Fruit fly (Drosophila melanogaster) whole organism, embryonic: Measurements from ENCODE around the gene CG17571.

Experiments used
- Adf1 ChIP-seq: fragments of 200-800 bp; sonication (Bioruptor generic); IDR thresholded peaks from 2 replicates; pipeline ENCODE4 v1.3.6; 2022; ENCODE audit warnings: missing biosample characterization, missing genetic modification characterization
- Atf-2 ChIP-seq: fragments of 200-800 bp; sonication (Bioruptor generic); optimal IDR thresholded peaks from 2 replicates; lab custom pipeline; 2016; ENCODE audit warnings: missing biosample characterization, missing genetic modification characterization
- Atf6 ChIP-seq: fragments of 200-800 bp; sonication (Bioruptor generic); IDR thresholded peaks from 2 replicates; pipeline ENCODE4 v1.3.6; 2022; ENCODE audit warnings: missing biosample characterization, missing genetic modification characterization
- Blimp-1 ChIP-seq: fragments of 200-800 bp; sonication (Bioruptor generic); optimal IDR thresholded peaks from 3 replicates; lab custom pipeline; 2018; ENCODE audit warnings: missing biosample characterization, missing genetic modification characterization, mild to moderate bottlenecking, moderate library complexity, missing genetic modification reagents
- CG10267 ChIP-seq: fragments of 200-800 bp; sonication (Bioruptor generic); optimal IDR thresholded peaks from 2 replicates; lab custom pipeline; 2018; ENCODE audit warnings: missing biosample characterization, mild to moderate bottlenecking, missing genetic modification characterization, moderate library complexity
- CG11696 ChIP-seq: fragments of 200-800 bp; sonication (Bioruptor generic); IDR thresholded peaks from 2 replicates; pipeline ENCODE4 v1.3.6; 2022; ENCODE audit warnings: missing biosample characterization, missing genetic modification characterization
- CG12769 ChIP-seq: fragments of 200-800 bp; sonication (Bioruptor generic); optimal IDR thresholded peaks from 2 replicates; lab custom pipeline; 2019; ENCODE audit warnings: missing biosample characterization, mild to moderate bottlenecking, missing genetic modification characterization, moderate library complexity
- CG14860 ChIP-seq: fragments of 200-800 bp; sonication (Bioruptor generic); IDR thresholded peaks from 3 replicates; pipeline ENCODE4 v1.3.6; 2022; ENCODE audit warnings: missing biosample characterization, missing genetic modification characterization; ENCODE audit not compliant: partially characterized antibody
- CG14965 ChIP-seq: fragments of 200-800 bp; sonication (Bioruptor generic); optimal IDR thresholded peaks from 2 replicates; lab custom pipeline; 2016; ENCODE audit warnings: missing biosample characterization, missing genetic modification characterization, borderline replicate concordance
- CG15269 ChIP-seq: fragments of 200-800 bp; sonication (Bioruptor generic); optimal IDR thresholded peaks from 2 replicates; lab custom pipeline; 2018; ENCODE audit warnings: missing biosample characterization, mild to moderate bottlenecking, missing genetic modification characterization, moderate library complexity
- CG15696 ChIP-seq: fragments of 200-800 bp; sonication (Bioruptor generic); optimal IDR thresholded peaks from 2 replicates; lab custom pipeline; 2019; ENCODE audit warnings: missing biosample characterization, mild to moderate bottlenecking, missing genetic modification characterization, moderate library complexity
- CG1647 ChIP-seq: fragments of 200-800 bp; sonication (Bioruptor generic); optimal IDR thresholded peaks from 3 replicates; lab custom pipeline; 2016; ENCODE audit warnings: missing biosample characterization, missing genetic modification characterization
- CG16779 ChIP-seq: fragments of 200-800 bp; sonication (Bioruptor generic); IDR thresholded peaks from 2 replicates; pipeline ENCODE4 v1.3.6; 2022; ENCODE audit warnings: missing biosample characterization, missing genetic modification characterization
- CG16815 ChIP-seq: fragments of 200-800 bp; sonication (Bioruptor generic); optimal IDR thresholded peaks from 3 replicates; lab custom pipeline; 2017; ENCODE audit warnings: missing biosample characterization, mild to moderate bottlenecking, missing genetic modification characterization
- CG18619 ChIP-seq: fragments of 200-800 bp; sonication (Bioruptor generic); optimal IDR thresholded peaks from 3 replicates; lab custom pipeline; 2017; ENCODE audit warnings: missing biosample characterization, mild to moderate bottlenecking, missing genetic modification characterization
- CG18764 ChIP-seq: fragments of 200-800 bp; sonication (Bioruptor generic); optimal IDR thresholded peaks from 3 replicates; lab custom pipeline; 2016; ENCODE audit warnings: missing biosample characterization, missing genetic modification characterization
- CG2199 ChIP-seq: fragments of 200-800 bp; sonication (Bioruptor generic); IDR thresholded peaks from 3 replicates; pipeline ENCODE4 v1.3.6; 2022; ENCODE audit warnings: missing biosample characterization, missing genetic modification characterization
- CG2678 ChIP-seq: fragments of 200-800 bp; sonication (Bioruptor generic); optimal IDR thresholded peaks from 3 replicates; lab custom pipeline; 2019; ENCODE audit warnings: missing biosample characterization, mild to moderate bottlenecking, missing genetic modification characterization, moderate library complexity
- CG3847 ChIP-seq: fragments of 200-800 bp; sonication (Bioruptor generic); IDR thresholded peaks from 2 replicates; pipeline ENCODE4 v1.3.6; 2022; ENCODE audit warnings: missing biosample characterization, missing genetic modification characterization
- CG6272 ChIP-seq: fragments of 200-800 bp; sonication (Bioruptor generic); IDR thresholded peaks from 2 replicates; pipeline ENCODE4 v1.3.6; 2022; ENCODE audit warnings: missing biosample characterization, missing genetic modification characterization
- CG6765 ChIP-seq: fragments of 200-800 bp; sonication (Bioruptor generic); optimal IDR thresholded peaks from 3 replicates; lab custom pipeline; 2017; ENCODE audit warnings: missing biosample characterization, mild to moderate bottlenecking, missing genetic modification characterization
- CG7271 ChIP-seq: fragments of 200-800 bp; sonication (Bioruptor generic); optimal IDR thresholded peaks from 2 replicates; lab custom pipeline; 2018; ENCODE audit warnings: missing biosample characterization, mild to moderate bottlenecking, missing genetic modification characterization, moderate library complexity
- CG7745 ChIP-seq: fragments of 200-800 bp; sonication (Bioruptor generic); optimal IDR thresholded peaks from 2 replicates; lab custom pipeline; 2018; ENCODE audit warnings: missing biosample characterization, mild to moderate bottlenecking, missing genetic modification characterization, moderate library complexity
- CG8924 ChIP-seq: fragments of 200-800 bp; optimal IDR thresholded peaks from 3 replicates; lab custom pipeline; 2019; ENCODE audit warnings: missing biosample characterization, mild to moderate bottlenecking, missing genetic modification characterization, moderate library complexity
- Ets65A ChIP-seq: fragments of 200-800 bp; sonication (Bioruptor generic); peaks from one replicate; lab custom pipeline; 2016; ENCODE audit warnings: missing biosample characterization, missing genetic modification characterization
- GATAe ChIP-seq: fragments of 200-800 bp; sonication (Bioruptor generic); conservative IDR thresholded peaks from 2 replicates; pipeline ENCODE4 v1.3.6; 2022; ENCODE audit warnings: missing biosample characterization, missing genetic modification characterization
- HLH3B ChIP-seq: fragments of 200-800 bp; sonication (Bioruptor generic); IDR thresholded peaks from 2 replicates; pipeline ENCODE4 v1.3.6; 2022; ENCODE audit warnings: missing biosample characterization, missing genetic modification characterization
- HmgZ ChIP-seq: fragments of 200-800 bp; sonication (Bioruptor generic); optimal IDR thresholded peaks from 2 replicates; lab custom pipeline; 2018; ENCODE audit warnings: missing biosample characterization, mild to moderate bottlenecking, missing genetic modification characterization
- Kr ChIP-seq: fragments of 200-800 bp; sonication (Bioruptor generic); optimal IDR thresholded peaks from 2 replicates; lab custom pipeline; 2017; ENCODE audit warnings: missing biosample characterization, mild to moderate bottlenecking, missing genetic modification characterization
- Six4 ChIP-seq: fragments of 200-800 bp; sonication (Bioruptor generic); optimal IDR thresholded peaks from 2 replicates; lab custom pipeline; 2016; ENCODE audit warnings: missing biosample characterization, missing genetic modification characterization
- Sry-δ ChIP-seq: fragments of 200-800 bp; sonication (Bioruptor generic); optimal IDR thresholded peaks from 2 replicates; lab custom pipeline; 2016; ENCODE audit warnings: missing biosample characterization, missing genetic modification characterization
- Ssrp ChIP-seq: fragments of 200-800 bp; sonication (Bioruptor generic); optimal IDR thresholded peaks from 2 replicates; lab custom pipeline; 2018; ENCODE audit warnings: missing biosample characterization, mild to moderate bottlenecking, missing genetic modification characterization, moderate library complexity
- Vsx1 ChIP-seq: fragments of 200-800 bp; sonication (Bioruptor generic); optimal IDR thresholded peaks from 2 replicates; lab custom pipeline; 2017; ENCODE audit warnings: missing biosample characterization, mild to moderate bottlenecking, missing genetic modification characterization, missing genetic modification reagents
- al ChIP-seq: fragments of 200-800 bp; sonication (Bioruptor generic); IDR thresholded peaks from 2 replicates; pipeline ENCODE4 v1.3.6; 2022; ENCODE audit warnings: missing biosample characterization, missing genetic modification characterization
- bcd ChIP-seq: fragments of 200-800 bp; sonication (Bioruptor generic); optimal IDR thresholded peaks from 2 replicates; lab custom pipeline; 2017; ENCODE audit warnings: missing biosample characterization, mild to moderate bottlenecking, missing genetic modification characterization
- cato ChIP-seq: fragments of 200-800 bp; sonication (Bioruptor generic); optimal IDR thresholded peaks from 2 replicates; lab custom pipeline; 2016; ENCODE audit warnings: missing biosample characterization, missing genetic modification characterization, borderline replicate concordance
- ems ChIP-seq: fragments of 200-800 bp; sonication (Bioruptor generic); optimal IDR thresholded peaks from 3 replicates; lab custom pipeline; 2016; ENCODE audit warnings: missing biosample characterization, missing genetic modification characterization
- fru ChIP-seq: fragments of >200 bp; optimal IDR thresholded peaks from 2 replicates; lab custom pipeline; 2017
- hbn ChIP-seq: fragments of 200-800 bp; sonication (Bioruptor generic); IDR thresholded peaks from 2 replicates; pipeline ENCODE4 v1.3.6; 2022; ENCODE audit warnings: missing biosample characterization, missing genetic modification characterization; ENCODE audit not compliant: partially characterized antibody
- kay ChIP-seq: fragments of 200-800 bp; sonication (Bioruptor generic); optimal IDR thresholded peaks from 2 replicates; lab custom pipeline; 2016; ENCODE audit warnings: missing biosample characterization, missing genetic modification characterization
- lola ChIP-seq, 3 experiments: fragments of >200 bp in 2 of 3; fragments of 200-800 bp in 1 of 3; sonication (Bioruptor generic) in 1 of 3; optimal IDR thresholded peaks; 2 replicates each; lab custom pipeline; 2017 to 2019; ENCODE audit warnings: missing biosample characterization in 3 of 3, missing genetic modification characterization in 3 of 3, mild to moderate bottlenecking in 1 of 3, moderate library complexity in 1 of 3
- luna ChIP-seq: fragments of 200-800 bp; sonication (Bioruptor generic); optimal IDR thresholded peaks from 2 replicates; lab custom pipeline; 2016; ENCODE audit warnings: missing biosample characterization, missing genetic modification characterization
- odd ChIP-seq: fragments of 200-800 bp; sonication (Bioruptor generic); optimal IDR thresholded peaks from 2 replicates; lab custom pipeline; 2017; ENCODE audit warnings: missing biosample characterization, mild to moderate bottlenecking, missing genetic modification characterization
- p53 ChIP-seq: fragments of 200-800 bp; sonication (Bioruptor generic); optimal IDR thresholded peaks from 2 replicates; lab custom pipeline; 2016; ENCODE audit warnings: missing biosample characterization, missing genetic modification characterization
- row ChIP-seq: fragments of 200-800 bp; sonication (Bioruptor generic); IDR thresholded peaks from 3 replicates; pipeline ENCODE4 v1.3.6; 2022; ENCODE audit warnings: missing biosample characterization, missing genetic modification characterization
- sd ChIP-seq: fragments of 200-800 bp; sonication (Bioruptor generic); optimal IDR thresholded peaks from 3 replicates; lab custom pipeline; 2018; ENCODE audit warnings: missing biosample characterization, mild to moderate bottlenecking, missing genetic modification characterization, moderate library complexity
- tgo ChIP-seq: fragments of 200-800 bp; sonication (Bioruptor generic); IDR thresholded peaks from 3 replicates; pipeline ENCODE4 v1.3.6; 2022; ENCODE audit warnings: missing biosample characterization, missing genetic modification characterization
- trem ChIP-seq: fragments of 200-800 bp; optimal IDR thresholded peaks from 3 replicates; lab custom pipeline; 2019; ENCODE audit warnings: missing biosample characterization, mild to moderate bottlenecking, missing genetic modification characterization, moderate library complexity
- wek ChIP-seq: fragments of 200-800 bp; sonication (Bioruptor generic); optimal IDR thresholded peaks from 3 replicates; lab custom pipeline; 2018; ENCODE audit warnings: missing biosample characterization, mild to moderate bottlenecking, missing genetic modification characterization, moderate library complexity
- wor ChIP-seq: fragments of 200-800 bp; sonication (Bioruptor generic); IDR thresholded peaks from 2 replicates; pipeline ENCODE4 v1.3.6; 2022; ENCODE audit warnings: missing biosample characterization, missing genetic modification characterization
- yki ChIP-seq: fragments of >200 bp; optimal IDR thresholded peaks from 3 replicates; lab custom pipeline; 2018
- z ChIP-seq: fragments of 200-800 bp; sonication (Bioruptor generic); IDR thresholded peaks from 3 replicates; pipeline ENCODE4 v1.3.6; 2022; ENCODE audit warnings: missing biosample characterization, missing genetic modification characterization

CG17571 gene

DNA sequence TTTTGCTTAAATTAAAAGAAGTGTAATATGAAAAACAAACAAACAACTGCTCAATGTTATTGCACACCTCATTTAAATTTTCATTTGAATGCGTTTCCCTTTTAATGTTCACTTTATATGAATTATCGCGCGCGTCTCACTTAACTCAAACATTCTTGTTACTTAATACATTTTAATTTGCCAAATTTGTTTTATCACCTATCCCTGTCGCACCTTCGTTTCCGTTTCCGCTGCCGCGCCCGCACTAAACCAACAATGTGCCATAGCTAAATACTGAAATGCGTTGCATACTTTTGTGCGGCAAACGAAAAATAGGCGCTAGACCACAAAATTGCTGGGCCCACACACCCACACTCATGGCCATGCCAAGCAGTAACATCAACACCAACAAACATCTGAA, 30.2 kb upstream of the CG17571 start (continued):
- TF ChIP-seq bcd (peak; percentile 3), Atf6 (GFP tag; lab: Robert Waterston, UW) (0 out of 2 replicates have a peak, but pooled peaks have one; percentile 24), ems (no peak), row (GFP tag; lab: Robert Waterston, UW) (no peak), Atf-2 (GFP tag; lab: Kevin White, UChicago) (peak; percentile 46), CG14965 (GFP tag; lab: Kevin White, UChicago) (no peak), CG8924 (tag; lab: Kevin White, UChicago) (peak; percentile 7), CG2199 (0 out of 3 replicates have a peak, but pooled peaks have one; percentile 16), wek (GFP tag; lab: Kevin White, UChicago) (peak; percentile 92), kay (GFP tag; lab: Kevin White, UChicago) (no peak), CG14860 (no peak), cato (GFP tag; lab: Kevin White, UChicago) (no peak), CG16815 (GFP tag; lab: Kevin White, UChicago) (no peak), Adf1 (GFP tag; lab: Robert Waterston, UW) (no peak), CG6272 (no peak), Six4 (GFP tag; lab: Kevin White, UChicago) (peak; percentile 38), Vsx1 (GFP tag; lab: Kevin White, UChicago) (peak; percentile 70), al (no peak), Blimp-1 (GFP tag; lab: Kevin White, UChicago) (no peak), HmgZ (tag; lab: Kevin White, UChicago) (peak; percentile 20), CG6765 (peak; percentile 78), CG12769 (tag; lab: Kevin White, UChicago) (peak; percentile 14), z (GFP tag; lab: Robert Waterston, UW) (0 out of 3 replicates have a peak, but pooled peaks have one; percentile 38), HLH3B (GFP tag; lab: Robert Waterston, UW) (peak; percentile 19; the same call in 1 of the 2 replicates), p53 (GFP tag; lab: Kevin White, UChicago) (peak; percentile 26), lola (GFP tag; optimal IDR thresholded peaks at IDR 0.05; lab: Kevin White, UChicago) (no peak), CG7745 (peak; percentile 10), GATAe (GFP tag; lab: Robert Waterston, UW) (no peak), sd (tag; lab: Kevin White, UChicago) (no peak), Kr (GFP tag; lab: Kevin White, UChicago) (peak; percentile 74), yki (lab: Kevin White, UChicago) (no peak), luna (GFP tag; lab: Kevin White, UChicago) (no peak), CG7271 (tag; lab: Kevin White, UChicago) (peak; percentile 97), tgo (GFP tag; lab: Robert Waterston, UW) (peak; percentile 36; the same call in 2 of the 3 replicates), CG15269 (tag; lab: Kevin White, UChicago) (peak; percentile 59), Sry-δ (GFP tag; lab: Kevin White, UChicago) (no peak)

DNA sequence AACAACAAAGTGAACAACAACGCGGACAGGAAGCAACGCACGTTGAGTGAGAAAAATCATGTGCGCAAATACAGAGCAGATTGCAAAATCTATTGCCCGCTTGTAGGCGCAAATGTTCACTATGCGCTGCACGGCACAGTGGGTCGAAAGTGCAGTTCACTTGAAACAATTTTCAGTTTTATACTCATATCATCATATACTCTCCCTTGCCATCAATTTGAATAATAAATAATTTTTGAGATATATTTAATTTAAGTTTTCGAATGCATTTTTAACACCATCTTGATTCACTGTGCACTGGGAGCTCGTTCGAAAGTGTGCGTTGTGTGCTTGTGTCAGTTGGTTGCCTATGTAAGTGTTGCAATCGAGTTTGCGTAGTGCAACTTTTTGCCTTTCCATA, 10.2 kb upstream of the CG17571 start:
- TF ChIP-seq CG15696 (tag; lab: Kevin White, UChicago) (peak; percentile 47), CG18619 (GFP tag; lab: Kevin White, UChicago) (peak; percentile 57), fru (no peak), CG8924 (tag; lab: Kevin White, UChicago) (peak; percentile 72), CG11696 (GFP tag; lab: Robert Waterston, UW) (peak; percentile 56; the same call in 1 of the 2 replicates), Ets65A (GFP tag; lab: Kevin White, UChicago) (peak; percentile 93), CG16779 (GFP tag; lab: Robert Waterston, UW) (no peak), Ssrp (tag; lab: Kevin White, UChicago) (peak; percentile 87), CG2678 (tag; lab: Kevin White, UChicago) (peak; percentile 52), wor (GFP tag; lab: Robert Waterston, UW) (peak; percentile 75), hbn (GFP tag; lab: Robert Waterston, UW) (no peak), CG10267 (peak; percentile 43), CG18764 (peak; percentile 33), CG3847 (GFP tag; lab: Robert Waterston, UW) (peak; percentile 77), trem (tag; lab: Kevin White, UChicago) (peak; percentile 42), CG1647 (no peak), odd (GFP tag; lab: Kevin White, UChicago) (peak; percentile 48), GATAe (GFP tag; lab: Robert Waterston, UW) (no peak)
